Worm (Caenorhabditis elegans): ENCODE measurements around the gene spp-3.

spp-3 gene

ce11 chrX:7281347-7281746 lies 33.8 kb downstream of the spp-3 start:
- TF ChIP-seq med-1 (GFP tag; optimal IDR thresholded peaks at IDR 0.05; ENCODE audit: insufficient read depth): no peak
- no peak for TF ChIP-seq cog-1 (tag; optimal IDR thresholded peaks at IDR 0.05)
- no peak for TF ChIP-seq ref-1 (GFP tag; conservative IDR thresholded peaks at IDR 0.05)
- no peak for TF ChIP-seq T22C8.4 (GFP tag; IDR thresholded peaks at IDR 0.05)
- no peak for TF ChIP-seq tab-1 (GFP tag; IDR thresholded peaks at IDR 0.05)

DNA sequence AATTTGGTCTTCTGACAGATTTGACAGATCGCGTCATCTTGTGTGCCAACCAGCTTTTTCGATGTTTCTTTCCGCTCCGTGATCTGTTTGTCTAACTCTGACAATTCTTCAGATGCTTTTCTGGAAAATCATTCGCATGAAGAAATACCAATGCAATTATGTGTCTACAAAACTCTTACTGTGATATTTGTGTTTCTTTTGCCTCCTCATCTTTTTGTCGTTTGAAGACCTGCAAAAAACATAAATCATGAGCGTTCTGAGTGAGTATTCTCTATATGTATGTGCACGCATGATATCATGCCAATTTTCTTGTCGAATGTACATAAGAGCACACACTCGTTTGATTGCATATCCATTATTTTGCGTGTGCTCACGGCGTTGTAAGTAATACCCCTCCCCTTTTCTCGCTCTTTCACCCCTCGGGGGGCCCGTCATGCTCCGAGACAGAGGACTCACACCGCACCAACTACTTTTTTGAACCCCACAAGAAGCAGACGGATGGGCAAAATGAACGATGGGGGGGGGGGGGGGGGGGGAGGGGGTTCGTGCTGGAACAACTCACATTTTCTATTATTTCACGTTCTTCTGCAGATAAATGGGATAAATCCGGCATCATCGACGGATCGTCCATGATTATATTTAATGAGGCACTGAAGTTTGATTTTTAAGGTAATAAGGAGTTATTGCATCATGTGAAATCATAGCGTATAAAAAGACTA lies 35.3 kb downstream of the spp-3 start, which contains the start of gene unc-10:
unc-10 (minus strand) TSS at position 652 of the 719 bp plus-strand sequence.
- TF ChIP-seq cog-1 (tag; optimal IDR thresholded peaks at IDR 0.05) (no peak), T22C8.4 (GFP tag; IDR thresholded peaks at IDR 0.05) (no peak), tab-1 (GFP tag; IDR thresholded peaks at IDR 0.05) (no peak), klf-2 (GFP tag; conservative IDR thresholded peaks at IDR 0.05) (no peak), ztf-29 (GFP tag; IDR thresholded peaks at IDR 0.05) (no peak), med-1 (GFP tag; optimal IDR thresholded peaks at IDR 0.05; ENCODE audit: insufficient read depth) (no peak), ref-1 (GFP tag; conservative IDR thresholded peaks at IDR 0.05) (no peak), ztf-23 (GFP tag; IDR thresholded peaks at IDR 0.05) (no peak), flt-1 (GFP tag; IDR thresholded peaks at IDR 0.05) (no peak)

DNA sequence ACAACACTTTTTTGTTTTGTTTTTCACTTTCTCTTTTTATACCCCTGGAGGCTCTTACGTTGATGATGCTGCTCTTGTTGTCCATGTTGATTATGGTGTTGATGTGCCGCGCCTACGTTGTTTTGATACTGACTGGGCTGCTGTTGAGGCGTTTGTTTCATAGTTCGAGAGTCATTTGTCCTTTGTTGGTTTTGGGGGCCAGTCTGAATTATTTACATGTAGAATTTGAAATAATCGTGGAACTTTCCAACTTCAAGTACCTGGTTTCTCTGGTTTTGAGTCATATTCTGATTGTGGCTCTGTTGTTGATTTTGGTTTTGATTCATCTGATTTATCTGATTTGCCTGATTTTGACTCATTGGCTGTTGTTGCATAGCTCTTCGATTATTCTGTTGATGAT lies 37.1 kb downstream of the spp-3 start:
- TF ChIP-seq ztf-29 (GFP tag; IDR thresholded peaks at IDR 0.05) (no peak), med-1 (GFP tag; optimal IDR thresholded peaks at IDR 0.05; ENCODE audit: insufficient read depth) (no peak), cog-1 (tag; optimal IDR thresholded peaks at IDR 0.05) (no peak), ref-1 (GFP tag; conservative IDR thresholded peaks at IDR 0.05) (no peak), ztf-23 (GFP tag; IDR thresholded peaks at IDR 0.05) (no peak)

ce11 chrX:7271968-7272367 lies 43.2 kb downstream of the spp-3 start, which contains the start of gene F46H5.11:
Gene F46H5.11 (minus strand): TSS chrX:7272068.
- TF ChIP-seq T22C8.4 (GFP tag; IDR thresholded peaks at IDR 0.05) (no peak), tab-1 (GFP tag; IDR thresholded peaks at IDR 0.05) (no peak), ref-1 (GFP tag; conservative IDR thresholded peaks at IDR 0.05) (no peak)

DNA sequence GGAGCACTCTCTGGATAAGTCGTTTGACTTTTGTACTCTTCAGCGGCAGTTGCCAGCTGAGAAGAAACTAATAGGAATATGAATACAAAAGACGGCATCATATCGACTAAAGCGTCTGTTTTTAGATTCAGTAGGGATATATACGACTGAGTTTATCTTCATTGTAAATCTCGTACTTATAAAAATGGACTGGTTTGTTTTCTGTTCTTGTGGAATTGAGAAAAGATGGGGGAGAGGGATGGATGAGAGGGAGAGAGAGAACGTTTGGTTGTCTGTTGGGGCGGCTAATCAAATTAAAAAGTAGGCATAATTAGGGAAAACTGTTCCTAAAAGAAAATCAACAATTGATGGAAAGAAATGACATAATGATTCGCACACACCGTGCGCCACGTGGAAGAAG lies 45.8 kb downstream of the spp-3 start, which contains the start of gene grd-7:
grd-7 (minus strand) TSS at position 101 of the 400 bp plus-strand sequence.
- TF ChIP-seq cog-1 (tag; optimal IDR thresholded peaks at IDR 0.05) (no peak), ref-1 (GFP tag; conservative IDR thresholded peaks at IDR 0.05) (no peak), ztf-23 (GFP tag; IDR thresholded peaks at IDR 0.05) (no peak), tab-1 (GFP tag; IDR thresholded peaks at IDR 0.05) (no peak), ztf-29 (GFP tag; IDR thresholded peaks at IDR 0.05) (no peak), klf-2 (GFP tag; conservative IDR thresholded peaks at IDR 0.05) (no peak), med-1 (GFP tag; optimal IDR thresholded peaks at IDR 0.05; ENCODE audit: insufficient read depth) (no peak), flt-1 (GFP tag; IDR thresholded peaks at IDR 0.05) (no peak), T22C8.4 (GFP tag; IDR thresholded peaks at IDR 0.05) (no peak)

- TF ChIP-seq klf-2 (GFP tag; conservative IDR thresholded peaks at IDR 0.05) (no peak), flt-1 (GFP tag; IDR thresholded peaks at IDR 0.05) (no peak), med-1 (GFP tag; optimal IDR thresholded peaks at IDR 0.05; ENCODE audit: insufficient read depth) (no peak), cog-1 (tag; optimal IDR thresholded peaks at IDR 0.05) (no peak), T22C8.4 (GFP tag; IDR thresholded peaks at IDR 0.05) (no peak), ref-1 (GFP tag; conservative IDR thresholded peaks at IDR 0.05) (no peak), ztf-29 (GFP tag; IDR thresholded peaks at IDR 0.05) (no peak), ztf-23 (GFP tag; IDR thresholded peaks at IDR 0.05) (no peak), tab-1 (GFP tag; IDR thresholded peaks at IDR 0.05) (no peak)
These were observed 46.2 kb downstream of the spp-3 start for ce11 chrX:7268965-7269364.

- TF ChIP-seq flt-1 (GFP tag; IDR thresholded peaks at IDR 0.05): no peak
- TF ChIP-seq klf-2 (GFP tag; conservative IDR thresholded peaks at IDR 0.05): no peak
- TF ChIP-seq cog-1 (tag; optimal IDR thresholded peaks at IDR 0.05): no peak
- TF ChIP-seq T22C8.4 (GFP tag; IDR thresholded peaks at IDR 0.05): no peak
- no peak for TF ChIP-seq ztf-29 (GFP tag; IDR thresholded peaks at IDR 0.05)
- TF ChIP-seq med-1 (GFP tag; optimal IDR thresholded peaks at IDR 0.05; ENCODE audit: insufficient read depth): no peak
- no peak for TF ChIP-seq ref-1 (GFP tag; conservative IDR thresholded peaks at IDR 0.05)
- TF ChIP-seq tab-1 (GFP tag; IDR thresholded peaks at IDR 0.05): no peak
- no peak for TF ChIP-seq ztf-23 (GFP tag; IDR thresholded peaks at IDR 0.05)
These were observed 49.8 kb downstream of the spp-3 start, which contains the start of gene F46H5.2 for ce11 chrX:7265348-7265747. Gene F46H5.2 (plus strand): TSS chrX:7265648.

All from whole organism, midembryonic.